Worm (Caenorhabditis elegans) whole organism, late embryonic: ENCODE measurements around the gene F54E2.1.
A peak's percentile ranks its signal among the peaks of the same experiment; 100 is the strongest.

ENCODE experiments used
- C38D4.7 ChIP-seq: fragments of 200-800 bp; sonication (Bioruptor generic); optimal IDR thresholded peaks from 2 replicates; lab custom pipeline; 2018; ENCODE audit warnings: mild to moderate bottlenecking, missing genetic modification characterization, moderate library complexity, missing compliant biosample characterization
- F13H6.1 ChIP-seq: sonication (generic microtip); optimal IDR thresholded peaks from 2 replicates; lab custom pipeline; 2016; ENCODE audit warnings: missing genetic modification characterization, missing compliant biosample characterization
- K02D7.2 ChIP-seq: sonication (generic microtip); optimal IDR thresholded peaks from 2 replicates; lab custom pipeline; 2017; ENCODE audit warnings: mild to moderate bottlenecking, missing genetic modification characterization, missing compliant biosample characterization
- K09A11.1 ChIP-seq: sonication (generic microtip); optimal IDR thresholded peaks from 2 replicates; lab custom pipeline; 2017; ENCODE audit warnings: antibody characterized with exemption, mild to moderate bottlenecking, missing genetic modification characterization, missing compliant biosample characterization; ENCODE audit not compliant: insufficient read depth
- Y22D7AL.16 ChIP-seq: sonication (generic microtip); optimal IDR thresholded peaks from 2 replicates; lab custom pipeline; 2016; ENCODE audit warnings: missing genetic modification characterization, missing compliant biosample characterization
- ama-1 ChIP-seq: fragments of 150-350 bp; optimal IDR thresholded peaks from 2 replicates; lab custom pipeline; 2014
- ceh-14 ChIP-seq: sonication (generic microtip); optimal IDR thresholded peaks from 2 replicates; lab custom pipeline; 2016; ENCODE audit warnings: missing genotype, missing genetic modification characterization, missing compliant biosample characterization
- ceh-18 ChIP-seq: sonication (generic microtip); optimal IDR thresholded peaks from 2 replicates; lab custom pipeline; 2016; ENCODE audit warnings: missing genetic modification characterization, missing compliant biosample characterization
- ceh-2 ChIP-seq: sonication (generic microtip); optimal IDR thresholded peaks from 2 replicates; lab custom pipeline; 2016; ENCODE audit warnings: missing genotype, missing genetic modification characterization, missing compliant biosample characterization
- ceh-24 ChIP-seq: sonication (generic microtip); optimal IDR thresholded peaks from 2 replicates; lab custom pipeline; 2016; ENCODE audit warnings: mild to moderate bottlenecking, missing genetic modification characterization, missing compliant biosample characterization
- ceh-48 ChIP-seq: sonication (generic microtip); optimal IDR thresholded peaks from 2 replicates; lab custom pipeline; 2016; ENCODE audit warnings: missing genetic modification characterization, inconsistent platforms, missing compliant biosample characterization
- dmd-4 ChIP-seq: sonication (generic microtip); optimal IDR thresholded peaks from 2 replicates; lab custom pipeline; 2016; ENCODE audit warnings: borderline replicate concordance, missing genetic modification characterization, missing compliant biosample characterization
- dve-1 ChIP-seq: sonication (generic microtip); optimal IDR thresholded peaks from 2 replicates; lab custom pipeline; 2017; ENCODE audit warnings: antibody characterized with exemption, mild to moderate bottlenecking, missing genetic modification characterization, missing compliant biosample characterization
- elt-2 ChIP-seq: sonication (generic microtip); optimal IDR thresholded peaks from 2 replicates; lab custom pipeline; 2016; ENCODE audit warnings: missing genetic modification reagents, missing genetic modification characterization, missing compliant biosample characterization
- elt-4 ChIP-seq: sonication (generic microtip); optimal IDR thresholded peaks from 2 replicates; lab custom pipeline; 2016; ENCODE audit warnings: missing genetic modification characterization, missing compliant biosample characterization
- eyg-1 ChIP-seq: sonication (generic microtip); optimal IDR thresholded peaks from 2 replicates; lab custom pipeline; 2016; ENCODE audit warnings: missing genotype, missing genetic modification characterization, missing compliant biosample characterization
- fax-1 ChIP-seq: sonication (generic microtip); optimal IDR thresholded peaks from 2 replicates; lab custom pipeline; 2016; ENCODE audit warnings: missing genotype, missing genetic modification characterization, missing compliant biosample characterization
- fkh-6 ChIP-seq: sonication (generic microtip); optimal IDR thresholded peaks from 2 replicates; lab custom pipeline; 2016; ENCODE audit warnings: missing genetic modification characterization, missing compliant biosample characterization
- gmeb-2 ChIP-seq: sonication (generic microtip); optimal IDR thresholded peaks from 2 replicates; lab custom pipeline; 2016; ENCODE audit warnings: missing genetic modification characterization, inconsistent platforms, missing compliant biosample characterization
- hlh-30 ChIP-seq: sonication (generic microtip); optimal IDR thresholded peaks from 2 replicates; lab custom pipeline; 2017; ENCODE audit warnings: antibody characterized with exemption, missing genetic modification characterization, missing compliant biosample characterization; ENCODE audit not compliant: insufficient read depth
- hlh-6 ChIP-seq: sonication (generic microtip); optimal IDR thresholded peaks from 2 replicates; lab custom pipeline; 2016; ENCODE audit warnings: missing genotype, missing genetic modification characterization, missing compliant biosample characterization
- hlh-8 ChIP-seq: sonication (generic microtip); optimal IDR thresholded peaks from 2 replicates; lab custom pipeline; 2016; ENCODE audit warnings: missing genotype, missing genetic modification characterization, missing compliant biosample characterization
- lim-6 ChIP-seq: sonication (generic microtip); optimal IDR thresholded peaks from 2 replicates; lab custom pipeline; 2016; ENCODE audit warnings: missing genetic modification characterization, missing compliant biosample characterization
- mec-3 ChIP-seq: sonication (generic microtip); optimal IDR thresholded peaks from 2 replicates; lab custom pipeline; 2016; ENCODE audit warnings: borderline replicate concordance, missing genetic modification characterization, missing compliant biosample characterization
- pax-1 ChIP-seq: fragments of 150-350 bp; optimal IDR thresholded peaks from 2 replicates; lab custom pipeline; 2014; ENCODE audit warnings: missing biosample characterization, missing genetic modification characterization
- pros-1 ChIP-seq: fragments of 150-350 bp; optimal IDR thresholded peaks from 2 replicates; lab custom pipeline; 2014; ENCODE audit warnings: missing biosample characterization, missing genetic modification reagents, missing genetic modification characterization
- rnt-1 ChIP-seq: sonication (generic microtip); optimal IDR thresholded peaks from 2 replicates; lab custom pipeline; 2016; ENCODE audit warnings: missing genetic modification characterization, missing compliant biosample characterization
- sdc-2 ChIP-seq: sonication (generic microtip); optimal IDR thresholded peaks from 2 replicates; lab custom pipeline; 2016; ENCODE audit warnings: missing genotype, missing genetic modification characterization, missing compliant biosample characterization
- sox-4 ChIP-seq: sonication (generic microtip); optimal IDR thresholded peaks from 2 replicates; lab custom pipeline; 2017; ENCODE audit warnings: mild to moderate bottlenecking, missing genetic modification characterization, inconsistent platforms, missing compliant biosample characterization
- tbx-2 ChIP-seq: sonication (generic microtip); optimal IDR thresholded peaks from 2 replicates; lab custom pipeline; 2016; ENCODE audit warnings: missing genetic modification characterization, missing compliant biosample characterization
- tbx-7 ChIP-seq: sonication (generic microtip); optimal IDR thresholded peaks from 2 replicates; lab custom pipeline; 2016; ENCODE audit warnings: missing genotype, missing genetic modification characterization, missing compliant biosample characterization
- ttx-3 ChIP-seq: sonication (generic microtip); optimal IDR thresholded peaks from 2 replicates; lab custom pipeline; 2016; ENCODE audit warnings: missing genetic modification reagents, missing genetic modification characterization, missing compliant biosample characterization
- unc-3 ChIP-seq, 2 experiments: fragments of 200-800 bp in 1 of 2; sonication (Bioruptor generic) in 1 of 2; sonication (generic microtip) in 1 of 2; conservative IDR thresholded peaks in 1 of 2; optimal IDR thresholded peaks in 1 of 2; 2 replicates each; pipeline versions ENCODE4 v1.3.6 to Lab custom; 2016 to 2022; ENCODE audit warnings: missing compliant biosample characterization in 2 of 2, missing genetic modification characterization in 2 of 2, missing genetic modification reagents in 1 of 2
- unc-42 ChIP-seq: sonication (generic microtip); optimal IDR thresholded peaks from 2 replicates; lab custom pipeline; 2016; ENCODE audit warnings: missing genotype, missing genetic modification characterization, missing compliant biosample characterization
- unc-86 ChIP-seq: sonication (generic microtip); optimal IDR thresholded peaks from 2 replicates; lab custom pipeline; 2016; ENCODE audit warnings: missing genetic modification characterization, missing compliant biosample characterization
- zip-5 ChIP-seq: sonication (generic microtip); optimal IDR thresholded peaks from 2 replicates; lab custom pipeline; 2016; ENCODE audit warnings: missing genetic modification characterization, missing compliant biosample characterization
- ztf-16 ChIP-seq: sonication (generic microtip); optimal IDR thresholded peaks from 2 replicates; lab custom pipeline; 2017; ENCODE audit warnings: missing genetic modification characterization, missing compliant biosample characterization

F54E2.1 gene

DNA sequence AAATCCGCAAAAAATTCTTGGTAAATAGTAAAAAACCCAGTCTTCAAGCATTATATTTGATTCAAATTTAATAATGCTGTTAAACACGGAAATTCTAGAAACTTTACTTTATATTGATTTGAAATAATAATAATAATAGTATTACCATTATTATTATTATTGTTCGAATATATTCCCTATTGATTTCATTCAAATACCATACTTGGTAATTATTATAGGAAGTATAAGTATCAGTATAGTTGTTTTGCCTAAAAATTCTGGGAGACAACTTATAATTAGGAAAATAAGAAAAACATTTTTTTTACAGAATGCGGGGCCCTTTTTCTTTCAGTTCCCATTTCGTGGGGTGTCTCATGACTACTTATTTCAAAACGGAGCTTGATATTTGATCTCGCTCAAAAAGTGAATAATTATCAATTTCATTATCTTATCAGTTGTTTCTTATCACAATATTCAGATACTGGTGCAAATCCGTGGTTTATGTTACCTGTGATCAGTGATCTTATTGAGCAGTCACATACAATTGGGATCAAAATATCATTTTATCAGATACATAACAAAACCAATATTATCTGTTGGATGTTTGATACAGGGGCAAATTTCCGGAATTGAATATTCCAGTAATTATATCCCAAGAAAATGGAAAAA, 38.2 kb downstream of the F54E2.1 start, which contains the start of gene srj-49:
Gene srj-49, minus strand, starts transcription at position 51 of the 648 bp plus-strand sequence.
- peak; percentile 86 for TF ChIP-seq elt-2 (tag; lab: Kevin White, UChicago)
- TF ChIP-seq unc-42 (tag; lab: Kevin White, UChicago), result no peak

DNA sequence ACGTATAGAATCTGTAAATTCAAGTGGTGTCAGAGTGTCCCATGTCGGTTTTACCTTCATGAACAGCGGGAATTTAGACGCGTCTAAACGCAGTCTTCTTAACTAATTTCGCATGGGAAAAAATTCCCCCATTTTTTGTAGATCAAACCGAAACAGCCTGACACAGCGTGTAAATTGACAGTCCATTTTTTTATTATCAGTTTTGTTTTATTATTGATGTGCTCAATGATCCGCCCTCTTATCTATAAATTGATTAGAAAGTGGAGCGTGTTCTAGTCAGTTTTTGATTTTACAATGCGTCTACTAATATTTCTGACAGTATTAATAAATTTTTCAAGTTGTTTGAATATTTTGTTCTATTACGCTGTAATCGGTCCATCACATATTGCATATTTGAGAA, 38.9 kb downstream of the F54E2.1 start, which contains the start of gene ugt-53:
Gene ugt-53, plus strand, starts transcription at position 273 of the 400 bp plus-strand sequence.
- TF ChIP-seq dve-1 (tag; lab: Kevin White, UChicago) (no peak), elt-2 (tag; lab: Kevin White, UChicago) (peak; percentile 6)

DNA sequence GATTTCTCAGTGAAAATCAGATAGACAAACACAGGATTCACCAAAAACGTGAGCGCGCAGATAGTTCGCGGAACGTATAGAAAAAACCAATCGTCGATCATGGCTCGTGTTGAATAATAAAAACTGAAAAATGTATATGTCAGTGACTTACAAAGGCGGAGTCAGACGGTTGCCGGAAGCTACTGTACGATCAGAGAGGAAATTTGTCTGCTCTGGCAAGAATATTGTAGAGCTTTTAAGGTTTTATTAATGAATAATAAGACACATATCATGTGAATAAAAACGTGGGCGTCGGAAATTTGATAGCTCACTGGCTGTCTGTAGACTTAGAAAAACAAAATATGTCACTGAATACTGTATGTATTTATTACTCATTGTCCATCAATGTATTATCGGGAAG, 45.3 kb downstream of the F54E2.1 start, which contains the start of gene srj-57:
Gene srj-57, minus strand, starts transcription at position 101 of the 400 bp plus-strand sequence.
- no peak for TF ChIP-seq F13H6.1 (tag; lab: Kevin White, UChicago)
- no peak for TF ChIP-seq ceh-48 (tag; lab: Kevin White, UChicago)
- no peak for TF ChIP-seq C38D4.7 (GFP tag; lab: Kevin White, UChicago)
- no peak for TF ChIP-seq rnt-1 (tag; lab: Kevin White, UChicago)
- TF ChIP-seq tbx-7, result no peak
- no peak for TF ChIP-seq unc-3 (GFP tag; conservative IDR thresholded peaks at IDR 0.05; lab: Robert Waterston, UW)
- no peak for TF ChIP-seq unc-3 (tag; optimal IDR thresholded peaks at IDR 0.05; lab: Kevin White, UChicago)
- no peak for TF ChIP-seq Y22D7AL.16 (tag; lab: Kevin White, UChicago)
- TF ChIP-seq fax-1, result no peak
- TF ChIP-seq dmd-4 (tag; lab: Kevin White, UChicago), result no peak
- no peak for TF ChIP-seq hlh-6 (tag; lab: Kevin White, UChicago)
- TF ChIP-seq elt-4 (tag; lab: Kevin White, UChicago), result no peak
- TF ChIP-seq ttx-3, result no peak
- no peak for TF ChIP-seq zip-5

DNA sequence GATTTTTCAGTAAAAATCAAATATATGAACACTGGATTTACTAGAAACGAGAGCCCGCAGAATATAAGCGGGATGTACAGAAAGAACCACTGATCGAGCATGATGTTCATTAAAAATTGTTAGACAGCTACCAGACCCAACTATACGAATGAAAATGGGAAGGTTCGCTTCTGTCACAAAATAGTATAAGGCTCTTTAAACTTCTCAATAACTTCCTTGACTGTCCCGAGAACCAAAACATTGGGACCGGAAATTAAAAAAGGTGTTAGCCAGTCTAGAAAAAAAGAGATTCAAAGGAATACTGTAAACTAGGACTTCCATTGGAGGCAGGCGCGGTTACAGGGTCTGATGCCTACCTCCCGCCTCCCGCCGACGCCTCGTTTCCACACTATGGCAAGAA, 47.6 kb downstream of the F54E2.1 start, which contains the start of gene srj-55:
Gene srj-55, minus strand, starts transcription at position 101 of the 400 bp plus-strand sequence.
- TF ChIP-seq fax-1 (no peak), zip-5 (no peak), lim-6 (no peak), tbx-2 (tag; lab: Kevin White, UChicago) (no peak), ama-1 (lab: Kevin White, UChicago) (no peak), pax-1 (tag; lab: Kevin White, UChicago) (no peak), gmeb-2 (no peak), unc-86 (tag; lab: Kevin White, UChicago) (no peak), unc-42 (tag; lab: Kevin White, UChicago) (no peak), fkh-6 (tag; lab: Kevin White, UChicago) (no peak), ceh-14 (tag; lab: Kevin White, UChicago) (no peak), K02D7.2 (no peak)

DNA sequence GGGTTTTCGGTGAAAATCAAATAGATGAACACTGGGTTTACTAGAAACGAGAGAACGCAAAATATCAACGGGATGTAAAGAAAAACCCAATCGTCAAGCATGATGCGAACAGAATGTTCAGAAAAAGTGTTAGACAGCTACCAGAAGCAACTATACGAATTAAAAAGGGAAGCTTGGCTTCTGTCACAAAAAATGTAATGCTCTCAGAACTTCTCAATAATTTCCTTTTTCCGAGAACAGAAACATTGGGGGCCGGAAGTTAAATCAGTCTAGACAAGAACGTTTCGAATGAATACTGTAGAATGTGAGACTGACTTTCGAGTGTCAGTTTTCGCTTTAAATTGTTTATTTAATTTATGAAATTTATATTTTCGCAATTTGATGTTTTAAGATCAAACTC, 49.5 kb downstream of the F54E2.1 start, which contains the start of gene srj-54:
Gene srj-54, minus strand, starts transcription at position 101 of the 400 bp plus-strand sequence.
- TF ChIP-seq elt-4 (tag; lab: Kevin White, UChicago) (no peak), ceh-2 (no peak), hlh-8 (no peak), K09A11.1 (tag; lab: Kevin White, UChicago) (no peak), mec-3 (no peak), pax-1 (tag; lab: Kevin White, UChicago) (no peak), ztf-16 (no peak), ceh-18 (no peak), ceh-14 (tag; lab: Kevin White, UChicago) (no peak), tbx-2 (tag; lab: Kevin White, UChicago) (no peak), ceh-24 (tag; lab: Kevin White, UChicago) (no peak), sox-4 (tag; lab: Kevin White, UChicago) (no peak), hlh-30 (no peak), eyg-1 (no peak), unc-86 (tag; lab: Kevin White, UChicago) (no peak), F13H6.1 (tag; lab: Kevin White, UChicago) (no peak), sdc-2 (tag; lab: Kevin White, UChicago) (no peak), dve-1 (tag; lab: Kevin White, UChicago) (no peak), pros-1 (tag; lab: Kevin White, UChicago) (no peak)
- TF ChIP-seq, all 69 proteins: peak for 0
